Worm (Caenorhabditis elegans): Measurements from ENCODE around the gene F28F9.3.
A peak's percentile ranks its signal among the peaks of the same experiment; 100 is the strongest.

F28F9.3 gene

DNA sequence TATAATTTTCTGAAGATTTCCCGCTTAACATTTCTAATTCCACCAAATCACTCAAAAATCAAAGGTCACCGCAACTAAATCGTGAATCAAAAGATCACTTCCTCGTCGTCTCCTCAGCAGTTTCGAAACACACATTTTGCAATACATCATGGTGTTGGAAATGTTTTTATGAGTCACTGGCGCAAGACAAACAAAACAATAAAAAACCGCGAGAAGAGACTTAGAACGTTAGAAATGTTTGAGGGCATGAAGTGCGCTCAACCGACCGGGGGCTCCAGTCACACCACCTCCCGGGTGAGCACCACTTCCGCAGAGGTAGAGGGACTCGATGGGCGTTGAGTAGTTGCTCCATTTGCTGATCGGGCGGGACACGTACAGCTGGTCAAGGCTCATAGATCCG, 48.6 kb downstream of the F28F9.3 start:
- TF ChIP-seq dox-1 (GFP tag; IDR thresholded peaks at IDR 0.05) (peak; percentile 49), nfyb-1 (GFP tag; IDR thresholded peaks at IDR 0.05) (peak; percentile 34; the same call in 1 of the 2 replicates), ztf-26 (tag; optimal IDR thresholded peaks at IDR 0.05) (no peak), unc-62 (GFP tag; optimal IDR thresholded peaks at IDR 0.05) (no peak), nhr-80 (tag; optimal IDR thresholded peaks at IDR 0.05) (peak; percentile 39), Y53G8AR.9 (GFP tag; conservative IDR thresholded peaks at IDR 0.05) (0 out of 2 replicates have a peak, but pooled peaks have one; percentile 19), zfh-2 (GFP tag; conservative IDR thresholded peaks at IDR 0.05) (peak; percentile 89), egrh-3 (GFP tag; IDR thresholded peaks at IDR 0.05) (peak; percentile 24; the same call in 1 of the 2 replicates), attf-5 (GFP tag; optimal IDR thresholded peaks at IDR 0.05) (peak; percentile 5), lin-35 (GFP tag; optimal IDR thresholded peaks at IDR 0.05) (peak in 1 of 3 experiments; percentile 37), hmg-1.2 (GFP tag; IDR thresholded peaks at IDR 0.05) (peak; percentile 39; the same call in 1 of the 2 replicates), ceh-79 (tag; optimal IDR thresholded peaks at IDR 0.05) (no peak), cebp-1 (GFP tag; IDR thresholded peaks at IDR 0.05) (peak; percentile 84), cebp-1 (tag; optimal IDR thresholded peaks at IDR 0.05) (peak; percentile 92), atf-7 (tag; optimal IDR thresholded peaks at IDR 0.05) (no peak)

- no peak for TF ChIP-seq ZK185.1 (tag; optimal IDR thresholded peaks at IDR 0.05; ENCODE audit: poor library complexity, severe bottlenecking)
Observed at ce11 chrIV:3876955-3877354, 50.3 kb downstream of the F28F9.3 start.

ce11 chrIV:3878283-3878938, 51.7 kb downstream of the F28F9.3 start, which contains the start of gene F37C4.6:
TSS of gene F37C4.6 (minus strand) at chrIV:3878333.
- no peak for TF ChIP-seq ekl-4 (GFP tag; IDR thresholded peaks at IDR 0.05)
- no peak for TF ChIP-seq chd-7 (tag; optimal IDR thresholded peaks at IDR 0.05)
- TF ChIP-seq gei-17 (GFP tag; optimal IDR thresholded peaks at IDR 0.05), result no peak
- TF ChIP-seq egrh-3 (GFP tag; IDR thresholded peaks at IDR 0.05), result no peak
- peak; percentile 76 for TF ChIP-seq nhr-80 (tag; optimal IDR thresholded peaks at IDR 0.05)
- no peak for TF ChIP-seq dox-1 (GFP tag; IDR thresholded peaks at IDR 0.05)
- no peak for TF ChIP-seq ztf-28 (GFP tag; IDR thresholded peaks at IDR 0.05)
- TF ChIP-seq ztf-26 (tag; optimal IDR thresholded peaks at IDR 0.05), result no peak

ce11 chrIV:3881119-3881518, 54.4 kb downstream of the F28F9.3 start, which contains the start of the genes F37C4.8 and oac-23:
TSS of gene F37C4.8 (minus strand) at chrIV:3881219.
TSS of gene oac-23 (plus strand) at chrIV:3881441.
- TF ChIP-seq efl-1 (GFP tag; optimal IDR thresholded peaks at IDR 0.05) (no peak), lin-35 (GFP tag; optimal IDR thresholded peaks at IDR 0.05) (no peak), somi-1 (GFP tag; optimal IDR thresholded peaks at IDR 0.05) (no peak), ztf-26 (tag; optimal IDR thresholded peaks at IDR 0.05) (no peak), snpc-1.1 (tag; optimal IDR thresholded peaks at IDR 0.05; ENCODE audit: insufficient read depth) (no peak), ceh-40 (GFP tag; IDR thresholded peaks at IDR 0.05) (no peak), lir-1 (GFP tag; conservative IDR thresholded peaks at IDR 0.05) (no peak), aptf-2 (GFP tag; conservative IDR thresholded peaks at IDR 0.05) (no peak), rec-8 (tag; optimal IDR thresholded peaks at IDR 0.05) (no peak), Y79H2A.3 (GFP tag; conservative IDR thresholded peaks at IDR 0.05) (no peak), ztf-18 (tag; optimal IDR thresholded peaks at IDR 0.05) (no peak), lag-1 (GFP tag; IDR thresholded peaks at IDR 0.05) (no peak), ztf-22 (GFP tag; optimal IDR thresholded peaks at IDR 0.05) (no peak), bed-1 (GFP tag; IDR thresholded peaks at IDR 0.05) (no peak), F10E7.11 (tag; optimal IDR thresholded peaks at IDR 0.05) (no peak), F33H1.4 (GFP tag; IDR thresholded peaks at IDR 0.05) (no peak), let-526 (GFP tag; IDR thresholded peaks at IDR 0.05) (no peak)
